Worm (Caenorhabditis elegans) whole organism, L1 larva: ENCODE results near the gene ZK856.6.

Source experiments
- efl-3 ChIP-seq: fragments of 200-800 bp; sonication (Bioruptor generic); optimal IDR thresholded peaks from 2 replicates; lab custom pipeline; 2018; ENCODE audit warnings: mild to moderate bottlenecking, missing genetic modification characterization, missing compliant biosample characterization
- fkh-10 ChIP-seq: sonication (generic microtip); optimal IDR thresholded peaks from 2 replicates; lab custom pipeline; 2017; ENCODE audit warnings: missing biosample characterization, missing genetic modification reagents, missing genetic modification characterization
- skn-1 ChIP-seq: fragments of 150-350 bp; optimal IDR thresholded peaks from 2 replicates; lab custom pipeline; 2014; ENCODE audit warnings: missing biosample characterization, missing genetic modification characterization

- TF ChIP-seq fkh-10 (GFP tag; lab: Kevin White, UChicago) (no peak), efl-3 (GFP tag; lab: Kevin White, UChicago) (no peak), skn-1 (no peak)
Measured at ce11 chrV:10185719-10186118, 12.8 kb upstream of the ZK856.6 start, which contains the start of gene ZK856.18.
